Worm (Caenorhabditis elegans) whole organism, L2 larva: ENCODE data around the gene nspc-18.

Experiments
- C34F6.9 ChIP-seq: fragments of 150-350 bp; optimal IDR thresholded peaks from 2 replicates; lab custom pipeline; 2014; ENCODE audit warnings: missing biosample characterization, missing genetic modification characterization
- F13H6.1 ChIP-seq: sonication (generic microtip); optimal IDR thresholded peaks from 2 replicates; lab custom pipeline; 2016; ENCODE audit warnings: missing genetic modification characterization, missing compliant biosample characterization
- R02D3.7 ChIP-seq: fragments of 150-350 bp; optimal IDR thresholded peaks from 2 replicates; lab custom pipeline; 2014; ENCODE audit warnings: missing biosample characterization, missing genetic modification characterization
- Y55F3AM.14 ChIP-seq: fragments of 200-800 bp; sonication (Bioruptor generic); optimal IDR thresholded peaks from 2 replicates; lab custom pipeline; 2018; ENCODE audit warnings: mild to moderate bottlenecking, missing genetic modification characterization, missing compliant biosample characterization
- ZK546.5 ChIP-seq: sonication (generic microtip); optimal IDR thresholded peaks from 2 replicates; lab custom pipeline; 2017; ENCODE audit warnings: missing biosample characterization, missing genetic modification characterization
- aly-2 ChIP-seq: fragments of 150-350 bp; optimal IDR thresholded peaks from 2 replicates; lab custom pipeline; 2014; ENCODE audit warnings: missing biosample characterization, missing genetic modification characterization
- ama-1 ChIP-seq: fragments of 150-350 bp; optimal IDR thresholded peaks from 2 replicates; lab custom pipeline; 2018; ENCODE audit warnings: inconsistent platforms
- blmp-1 ChIP-seq: sonication (generic microtip); optimal IDR thresholded peaks from 2 replicates; lab custom pipeline; 2017; ENCODE audit warnings: missing genetic modification characterization, mild to moderate bottlenecking, missing compliant biosample characterization, antibody characterized with exemption, moderate library complexity; ENCODE audit not compliant: insufficient read depth
- ceh-16 ChIP-seq: fragments of 150-350 bp; optimal IDR thresholded peaks from 2 replicates; lab custom pipeline; 2014; ENCODE audit warnings: missing biosample characterization, missing genetic modification characterization
- ceh-82 ChIP-seq: fragments of 150-350 bp; optimal IDR thresholded peaks from 2 replicates; lab custom pipeline; 2014; ENCODE audit warnings: missing biosample characterization, missing genetic modification characterization
- crh-2 ChIP-seq: sonication (generic microtip); optimal IDR thresholded peaks from 2 replicates; lab custom pipeline; 2017; ENCODE audit warnings: missing biosample characterization, missing genetic modification characterization
- dmd-4 ChIP-seq: sonication (generic microtip); optimal IDR thresholded peaks from 2 replicates; lab custom pipeline; 2017; ENCODE audit warnings: missing biosample characterization, missing genetic modification characterization
- egl-27 ChIP-seq: sonication (generic microtip); optimal IDR thresholded peaks from 3 replicates; lab custom pipeline; 2017; ENCODE audit warnings: missing biosample characterization, missing genetic modification reagents, missing genetic modification characterization
- elt-1 ChIP-seq: fragments of 150-350 bp; optimal IDR thresholded peaks from 2 replicates; lab custom pipeline; 2014; ENCODE audit warnings: missing biosample characterization, missing genetic modification characterization
- elt-3 ChIP-seq: sonication (generic microtip); optimal IDR thresholded peaks from 2 replicates; lab custom pipeline; 2017; ENCODE audit warnings: missing biosample characterization, missing genetic modification characterization
- fos-1 ChIP-seq: fragments of 150-350 bp; optimal IDR thresholded peaks from 2 replicates; lab custom pipeline; 2014; ENCODE audit warnings: missing biosample characterization, missing genetic modification characterization
- gmeb-1 ChIP-seq: fragments of 150-350 bp; optimal IDR thresholded peaks from 2 replicates; lab custom pipeline; 2014; ENCODE audit warnings: missing biosample characterization, missing genetic modification characterization
- lin-11 ChIP-seq: fragments of 150-350 bp; sonication (generic microtip); optimal IDR thresholded peaks from 2 replicates; lab custom pipeline; 2014; ENCODE audit warnings: missing biosample characterization, missing genetic modification characterization, inconsistent platforms, mixed read lengths
- lin-13 ChIP-seq: fragments of 150-350 bp; optimal IDR thresholded peaks from 2 replicates; lab custom pipeline; 2014; ENCODE audit warnings: missing biosample characterization, missing genetic modification reagents, missing genetic modification characterization
- lin-39 ChIP-seq: fragments of 150-350 bp; optimal IDR thresholded peaks from 2 replicates; lab custom pipeline; 2014; ENCODE audit warnings: missing biosample characterization, missing genetic modification reagents, missing genetic modification characterization
- lsy-2 ChIP-seq, 2 experiments: fragments of 150-350 bp in 1 of 2; sonication (generic microtip) in 1 of 2; optimal IDR thresholded peaks; 2 replicates each; lab custom pipeline; 2014 to 2017; ENCODE audit warnings: missing biosample characterization in 2 of 2, missing genetic modification characterization in 2 of 2
- mab-5 ChIP-seq: fragments of 150-350 bp; optimal IDR thresholded peaks from 2 replicates; lab custom pipeline; 2014; ENCODE audit warnings: missing biosample characterization, missing genetic modification characterization
- mbf-1 ChIP-seq: sonication (generic microtip); optimal IDR thresholded peaks from 2 replicates; lab custom pipeline; 2017; ENCODE audit warnings: missing biosample characterization, missing genetic modification characterization
- mdl-1 ChIP-seq, 2 experiments: fragments of 150-350 bp in 1 of 2; sonication (generic microtip) in 1 of 2; optimal IDR thresholded peaks; 2 replicates each; lab custom pipeline; 2017; ENCODE audit warnings: missing biosample characterization in 2 of 2, missing genetic modification characterization in 2 of 2
- nhr-10 ChIP-seq: sonication (generic microtip); optimal IDR thresholded peaks from 2 replicates; lab custom pipeline; 2017; ENCODE audit warnings: missing biosample characterization, missing genetic modification characterization
- nhr-11 ChIP-seq: fragments of 150-350 bp; optimal IDR thresholded peaks from 2 replicates; lab custom pipeline; 2014; ENCODE audit warnings: missing biosample characterization, missing genetic modification characterization
- nhr-12 ChIP-seq: fragments of 150-350 bp; optimal IDR thresholded peaks from 2 replicates; lab custom pipeline; 2014; ENCODE audit warnings: missing biosample characterization, missing genetic modification characterization
- nhr-129 ChIP-seq: fragments of 150-350 bp; optimal IDR thresholded peaks from 2 replicates; lab custom pipeline; 2014; ENCODE audit warnings: missing biosample characterization, missing genetic modification characterization
- nhr-21 ChIP-seq: fragments of 150-350 bp; optimal IDR thresholded peaks from 2 replicates; lab custom pipeline; 2014; ENCODE audit warnings: missing biosample characterization, missing genetic modification characterization
- nhr-23 ChIP-seq: fragments of 150-350 bp; optimal IDR thresholded peaks from 2 replicates; lab custom pipeline; 2014; ENCODE audit warnings: missing biosample characterization, missing genetic modification reagents, missing genetic modification characterization
- nhr-237 ChIP-seq: fragments of 150-350 bp; optimal IDR thresholded peaks from 2 replicates; lab custom pipeline; 2014; ENCODE audit warnings: missing biosample characterization, missing genetic modification characterization
- nhr-25 ChIP-seq: fragments of 150-350 bp; sonication (generic microtip); optimal IDR thresholded peaks from 3 replicates; lab custom pipeline; 2014; ENCODE audit warnings: missing biosample characterization, missing genetic modification characterization
- nhr-6 ChIP-seq: fragments of 150-350 bp; optimal IDR thresholded peaks from 2 replicates; lab custom pipeline; 2014; ENCODE audit warnings: missing biosample characterization, missing genetic modification characterization
- nhr-77 ChIP-seq: fragments of 150-350 bp; optimal IDR thresholded peaks from 2 replicates; lab custom pipeline; 2014; ENCODE audit warnings: missing biosample characterization, missing genetic modification characterization
- peb-1 ChIP-seq: fragments of 150-350 bp; optimal IDR thresholded peaks from 2 replicates; lab custom pipeline; 2014; ENCODE audit warnings: missing biosample characterization, missing genetic modification characterization
- sem-4 ChIP-seq: fragments of 150-350 bp; optimal IDR thresholded peaks from 2 replicates; lab custom pipeline; 2014; ENCODE audit warnings: missing biosample characterization, missing genetic modification reagents, missing genetic modification characterization
- skn-1 ChIP-seq: sonication (generic microtip); optimal IDR thresholded peaks from 2 replicates; lab custom pipeline; 2017; ENCODE audit warnings: missing biosample characterization, missing genetic modification characterization
- sma-3 ChIP-seq: sonication (generic microtip); optimal IDR thresholded peaks from 2 replicates; lab custom pipeline; 2016; ENCODE audit warnings: missing genetic modification reagents, missing genetic modification characterization, missing compliant biosample characterization
- sma-9 ChIP-seq, 2 experiments: fragments of 150-350 bp in 1 of 2; sonication (generic microtip) in 1 of 2; optimal IDR thresholded peaks; 2 replicates each; lab custom pipeline; 2014 to 2016; ENCODE audit warnings: missing genetic modification characterization in 2 of 2, mild to moderate bottlenecking in 1 of 2, missing biosample characterization in 1 of 2, missing compliant biosample characterization in 1 of 2, missing genetic modification reagents in 1 of 2, moderate library complexity in 1 of 2
- snpc-4 ChIP-seq: fragments of 150-350 bp; optimal IDR thresholded peaks from 2 replicates; lab custom pipeline; 2014; ENCODE audit warnings: missing biosample characterization, missing genetic modification characterization
- unc-39 ChIP-seq: fragments of 150-350 bp; optimal IDR thresholded peaks from 2 replicates; lab custom pipeline; 2014; ENCODE audit warnings: missing biosample characterization, missing genetic modification characterization
- unc-55 ChIP-seq: fragments of 150-350 bp; sonication (generic microtip); optimal IDR thresholded peaks from 3 replicates; lab custom pipeline; 2014; ENCODE audit warnings: missing biosample characterization, missing genetic modification reagents, missing genetic modification characterization
- unc-62 ChIP-seq: fragments of 150-350 bp; optimal IDR thresholded peaks from 2 replicates; lab custom pipeline; 2014; ENCODE audit warnings: missing biosample characterization, missing genetic modification reagents, missing genetic modification characterization
- ztf-1 ChIP-seq: fragments of 200-800 bp; sonication (Bioruptor generic); conservative IDR thresholded peaks from 2 replicates; pipeline ENCODE4 v1.3.6; 2022; ENCODE audit warnings: missing genetic modification characterization, missing compliant biosample characterization
- ztf-11 ChIP-seq: sonication (generic microtip); optimal IDR thresholded peaks from 2 replicates; lab custom pipeline; 2017; ENCODE audit warnings: missing biosample characterization, missing genetic modification characterization
- ztf-4 ChIP-seq: fragments of 150-350 bp; optimal IDR thresholded peaks from 2 replicates; lab custom pipeline; 2014; ENCODE audit warnings: missing biosample characterization, missing genetic modification characterization

The nspc-18 gene

ce11 chrX:14559084-14559483 is 31.6 kb upstream of the nspc-18 start:
- TF ChIP-seq sma-3 (GFP tag; lab: Kevin White, UChicago) = no peak
- TF ChIP-seq ceh-16 (tag; lab: Kevin White, UChicago) = no peak
- TF ChIP-seq lsy-2 (tag; optimal IDR thresholded peaks at IDR 0.05; lab: Kevin White, UChicago) = no peak
- peak; percentile 51 for TF ChIP-seq unc-55

- TF ChIP-seq nhr-237 (tag; lab: Kevin White, UChicago) (no peak), blmp-1 (tag; lab: Kevin White, UChicago) (peak; percentile 79), sma-3 (GFP tag; lab: Kevin White, UChicago) (peak; percentile 60), ceh-82 (tag; lab: Kevin White, UChicago) (no peak), ztf-11 (no peak), dmd-4 (no peak), crh-2 (tag; lab: Kevin White, UChicago) (peak; percentile 49), lin-13 (no peak), elt-1 (tag; lab: Kevin White, UChicago) (no peak), nhr-6 (tag; lab: Kevin White, UChicago) (peak; percentile 22), egl-27 (no peak), nhr-10 (tag; lab: Kevin White, UChicago) (no peak), Y55F3AM.14 (GFP tag; lab: Kevin White, UChicago) (no peak), nhr-12 (no peak), nhr-23 (tag; lab: Kevin White, UChicago) (no peak), ztf-4 (no peak), unc-62 (GFP tag; lab: Kevin White, UChicago) (no peak), unc-39 (no peak), fos-1 (peak; percentile 13), lin-11 (tag; lab: Kevin White, UChicago) (no peak), nhr-129 (tag; lab: Kevin White, UChicago) (peak; percentile 2), lsy-2 (tag; optimal IDR thresholded peaks at IDR 0.05; lab: Kevin White, UChicago) (no peak), nhr-25 (tag; lab: Kevin White, UChicago) (peak; percentile 37), F13H6.1 (tag; lab: Kevin White, UChicago) (no peak), sma-9 (GFP tag; optimal IDR thresholded peaks at IDR 0.05; lab: Kevin White, UChicago) (peak; percentile 47), sma-9 (tag; optimal IDR thresholded peaks at IDR 0.05; lab: Kevin White, UChicago) (no peak), ceh-16 (tag; lab: Kevin White, UChicago) (no peak)
Measured at ce11 chrX:14557936-14558554, 30.6 kb upstream of the nspc-18 start, which contains the start of gene nhr-3. nhr-3 (plus strand) TSS chrX:14558504.

- no peak for TF ChIP-seq nhr-237 (tag; lab: Kevin White, UChicago)
- TF ChIP-seq sma-3 (GFP tag; lab: Kevin White, UChicago) = no peak
- no peak for TF ChIP-seq lin-11 (tag; lab: Kevin White, UChicago)
- peak; percentile 13 for TF ChIP-seq Y55F3AM.14 (GFP tag; lab: Kevin White, UChicago)
- TF ChIP-seq snpc-4 (tag; lab: Kevin White, UChicago) = peak; percentile 28
- no peak for TF ChIP-seq blmp-1 (tag; lab: Kevin White, UChicago)
- TF ChIP-seq unc-39 = no peak
- TF ChIP-seq skn-1 (tag; lab: Kevin White, UChicago) = no peak
- TF ChIP-seq nhr-21 = no peak
- no peak for TF ChIP-seq ZK546.5 (tag; lab: Kevin White, UChicago)
- peak; percentile 28 to 52 for TF ChIP-seq mdl-1 (tag; optimal IDR thresholded peaks at IDR 0.05; lab: Kevin White, UChicago)
- TF ChIP-seq nhr-11 (tag; lab: Kevin White, UChicago) = no peak
- no peak for TF ChIP-seq ztf-11
- TF ChIP-seq nhr-6 (tag; lab: Kevin White, UChicago) = no peak
- TF ChIP-seq nhr-77 (tag; lab: Kevin White, UChicago) = no peak
- no peak for TF ChIP-seq crh-2 (tag; lab: Kevin White, UChicago)
- no peak for TF ChIP-seq ztf-4
- TF ChIP-seq mbf-1 (tag; lab: Kevin White, UChicago) = no peak
- no peak for TF ChIP-seq fos-1
- no peak for TF ChIP-seq ceh-16 (tag; lab: Kevin White, UChicago)
- TF ChIP-seq lin-13 = peak; percentile 47
- TF ChIP-seq lin-39 = no peak
- TF ChIP-seq sma-9 (GFP tag; optimal IDR thresholded peaks at IDR 0.05; lab: Kevin White, UChicago) = peak; percentile 97
- no peak for TF ChIP-seq sma-9 (tag; optimal IDR thresholded peaks at IDR 0.05; lab: Kevin White, UChicago)
- no peak for TF ChIP-seq nhr-12
- peak; percentile 52 for TF ChIP-seq sem-4 (tag; lab: Kevin White, UChicago)
- no peak for TF ChIP-seq ztf-1 (GFP tag; lab: Robert Waterston, UW)
- no peak for TF ChIP-seq R02D3.7 (tag; lab: Kevin White, UChicago)
- peak; percentile 20 to 44 for TF ChIP-seq lsy-2 (tag; optimal IDR thresholded peaks at IDR 0.05; lab: Kevin White, UChicago)
- TF ChIP-seq aly-2 = no peak
- no peak for TF ChIP-seq gmeb-1 (tag; lab: Kevin White, UChicago)
- TF ChIP-seq unc-62 (GFP tag; lab: Kevin White, UChicago) = no peak
- no peak for TF ChIP-seq mab-5
- no peak for TF ChIP-seq elt-3 (tag; lab: Kevin White, UChicago)
- peak; percentile 42 for TF ChIP-seq C34F6.9 (tag; lab: Kevin White, UChicago)
- TF ChIP-seq peb-1 (tag; lab: Kevin White, UChicago) = no peak
- peak; percentile 28 for TF ChIP-seq unc-55
- TF ChIP-seq ama-1 (lab: Kevin White, UChicago) = no peak
Measured at ce11 chrX:14557352-14557935, 30.0 kb upstream of the nspc-18 start.
